Fruit fly (Drosophila melanogaster) whole organism, prepupa: ENCODE measurements around the gene CG1136.

Experiments used
- CG10669 ChIP-seq: fragments of 200-800 bp; sonication (Bioruptor generic); optimal IDR thresholded peaks from 3 replicates; lab custom pipeline; 2018; ENCODE audit warnings: missing biosample characterization, mild to moderate bottlenecking, missing genetic modification characterization, moderate library complexity
- CG1621 ChIP-seq: fragments of 200-800 bp; sonication (Bioruptor generic); optimal IDR thresholded peaks from 3 replicates; lab custom pipeline; 2018; ENCODE audit warnings: missing biosample characterization, mild to moderate bottlenecking, missing genetic modification characterization
- CG3032 ChIP-seq: fragments of 200-800 bp; optimal IDR thresholded peaks from 2 replicates; lab custom pipeline; 2019; ENCODE audit warnings: missing biosample characterization, mild to moderate bottlenecking, missing genetic modification characterization, moderate library complexity
- CG32006 ChIP-seq: fragments of 200-800 bp; sonication (Bioruptor generic); optimal IDR thresholded peaks from 3 replicates; lab custom pipeline; 2017; ENCODE audit warnings: missing biosample characterization, mild to moderate bottlenecking, missing genetic modification characterization
- CG34406 ChIP-seq: fragments of 200-800 bp; sonication (Bioruptor generic); optimal IDR thresholded peaks from 3 replicates; lab custom pipeline; 2016; ENCODE audit warnings: missing biosample characterization, missing genetic modification characterization
- CG6163 ChIP-seq: fragments of 200-800 bp; sonication (Bioruptor generic); IDR thresholded peaks from 3 replicates; pipeline ENCODE4 v1.3.6; 2022; ENCODE audit warnings: missing biosample characterization, missing genetic modification characterization
- Ets21C ChIP-seq: fragments of 200-800 bp; sonication (Bioruptor generic); optimal IDR thresholded peaks from 3 replicates; lab custom pipeline; 2016; ENCODE audit warnings: missing biosample characterization, missing genetic modification characterization
- OdsH ChIP-seq: fragments of 200-800 bp; sonication (Bioruptor generic); optimal IDR thresholded peaks from 3 replicates; lab custom pipeline; 2016; ENCODE audit warnings: missing biosample characterization, missing genetic modification characterization
- Smox ChIP-seq: fragments of 200-800 bp; sonication (Bioruptor generic); optimal IDR thresholded peaks from 3 replicates; lab custom pipeline; 2016; ENCODE audit warnings: missing biosample characterization, missing genetic modification characterization
- Sox102F ChIP-seq: fragments of 200-800 bp; sonication (Bioruptor generic); optimal IDR thresholded peaks from 2 replicates; lab custom pipeline; 2016; ENCODE audit warnings: missing biosample characterization, mild to moderate bottlenecking, missing genetic modification characterization
- Sox15 ChIP-seq: fragments of 200-800 bp; sonication (Bioruptor generic); optimal IDR thresholded peaks from 3 replicates; lab custom pipeline; 2016; ENCODE audit warnings: missing biosample characterization, missing genetic modification characterization
- achi ChIP-seq: fragments of 200-800 bp; sonication (Bioruptor generic); optimal IDR thresholded peaks from 3 replicates; lab custom pipeline; 2016; ENCODE audit warnings: missing biosample characterization, missing genetic modification characterization
- dac ChIP-seq: fragments of 200-800 bp; sonication (Bioruptor generic); optimal IDR thresholded peaks from 2 replicates; lab custom pipeline; 2017; ENCODE audit warnings: missing biosample characterization, mild to moderate bottlenecking, missing genetic modification characterization
- eg ChIP-seq: fragments of 200-800 bp; sonication (Bioruptor generic); IDR thresholded peaks from 3 replicates; pipeline ENCODE4 v1.3.6; 2022; ENCODE audit warnings: missing biosample characterization, missing genetic modification characterization

DNA sequence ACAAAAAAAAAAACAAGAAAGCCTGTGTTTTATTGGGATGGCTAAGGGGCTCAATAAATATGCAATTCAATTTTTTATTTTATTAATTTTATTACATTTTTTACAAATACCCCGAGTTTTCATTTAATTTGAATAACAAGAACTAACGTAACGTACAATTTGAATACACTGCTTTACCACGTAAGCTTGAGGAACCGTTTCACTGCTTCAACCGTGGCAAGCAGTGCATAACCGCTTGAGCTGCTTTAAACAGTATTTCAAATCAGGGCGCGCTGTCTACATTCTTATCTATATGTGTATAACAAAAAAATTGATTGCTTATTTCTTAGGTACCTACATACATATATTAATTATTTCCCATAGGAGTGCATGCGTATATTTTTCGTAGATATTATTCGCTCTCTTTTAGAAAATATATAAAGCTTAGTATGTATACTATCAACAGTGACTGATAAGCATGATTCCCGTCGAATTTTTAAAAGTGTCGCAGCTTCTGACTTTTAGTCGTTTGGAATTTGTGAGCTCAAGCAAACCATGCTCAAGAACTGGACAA, 46.4 kb downstream of the CG1136 start, which contains the start of gene CG14990:
- no peak for TF ChIP-seq Ets21C (GFP tag; lab: Kevin White, UChicago)
- no peak for TF ChIP-seq achi (GFP tag; lab: Kevin White, UChicago)
- TF ChIP-seq OdsH (GFP tag; lab: Kevin White, UChicago) = no peak
- no peak for TF ChIP-seq eg (GFP tag; lab: Robert Waterston, UW)
- no peak for TF ChIP-seq CG1621 (tag; lab: Kevin White, UChicago)
- no peak for TF ChIP-seq Sox102F (GFP tag; lab: Kevin White, UChicago)
- no peak for TF ChIP-seq Sox15
- no peak for TF ChIP-seq CG34406 (GFP tag; lab: Kevin White, UChicago)
- no peak for TF ChIP-seq CG6163 (GFP tag; lab: Robert Waterston, UW)
- no peak for TF ChIP-seq dac (GFP tag; lab: Kevin White, UChicago)
- TF ChIP-seq CG32006 (GFP tag; lab: Kevin White, UChicago) = no peak
- no peak for TF ChIP-seq CG10669 (GFP tag; lab: Kevin White, UChicago)
- no peak for TF ChIP-seq Smox (GFP tag; lab: Kevin White, UChicago)
- TF ChIP-seq CG3032 (tag; lab: Kevin White, UChicago) = no peak
